Fruit fly (Drosophila melanogaster) whole organism, embryonic: ENCODE results near the gene CG17108.
A peak's percentile ranks its signal among the peaks of the same experiment; 100 is the strongest.

Experiments
- Ada2b ChIP-seq: fragments of 200-800 bp; sonication (Bioruptor generic); IDR thresholded peaks from 2 replicates; pipeline ENCODE4 v1.3.6; 2022; ENCODE audit warnings: missing biosample characterization, missing genetic modification characterization
- B-H1 ChIP-seq: fragments of 200-800 bp; sonication (Bioruptor generic); IDR thresholded peaks from 3 replicates; pipeline ENCODE4 v1.3.6; 2022; ENCODE audit warnings: missing biosample characterization, missing genetic modification characterization
- BEAF-32 ChIP-seq: fragments of 200-800 bp; sonication (Bioruptor generic); optimal IDR thresholded peaks from 3 replicates; lab custom pipeline; 2017; ENCODE audit warnings: missing biosample characterization, missing genetic modification characterization, mild to moderate bottlenecking, moderate library complexity, missing genetic modification reagents
- CG1024 ChIP-seq: fragments of 200-800 bp; sonication (Bioruptor generic); IDR thresholded peaks from 2 replicates; pipeline ENCODE4 v1.3.6; 2022; ENCODE audit warnings: missing biosample characterization, missing genetic modification characterization
- CG10321 ChIP-seq: fragments of 200-800 bp; sonication (Bioruptor generic); IDR thresholded peaks from 2 replicates; pipeline ENCODE4 v1.3.6; 2022; ENCODE audit warnings: missing biosample characterization, missing genetic modification characterization
- CG10565 ChIP-seq: fragments of 200-800 bp; sonication (Bioruptor generic); optimal IDR thresholded peaks from 3 replicates; lab custom pipeline; 2016; ENCODE audit warnings: missing biosample characterization, mild to moderate bottlenecking, missing genetic modification characterization
- CG12104 ChIP-seq: fragments of 200-800 bp; sonication (Bioruptor generic); optimal IDR thresholded peaks from 3 replicates; lab custom pipeline; 2016; ENCODE audit warnings: missing biosample characterization, missing genetic modification characterization
- CG12219 ChIP-seq: fragments of 200-800 bp; sonication (Bioruptor generic); optimal IDR thresholded peaks from 3 replicates; lab custom pipeline; 2018; ENCODE audit warnings: missing biosample characterization, mild to moderate bottlenecking, missing genetic modification characterization
- CG12744 ChIP-seq: fragments of 200-800 bp; sonication (Bioruptor generic); optimal IDR thresholded peaks from 2 replicates; lab custom pipeline; 2016; ENCODE audit warnings: missing biosample characterization, missing genetic modification characterization
- CG12769 ChIP-seq: fragments of 200-800 bp; sonication (Bioruptor generic); optimal IDR thresholded peaks from 2 replicates; lab custom pipeline; 2019; ENCODE audit warnings: missing biosample characterization, mild to moderate bottlenecking, missing genetic modification characterization, moderate library complexity
- CG1603 ChIP-seq: fragments of 200-800 bp; sonication (Bioruptor generic); optimal IDR thresholded peaks from 2 replicates; lab custom pipeline; 2019; ENCODE audit warnings: missing biosample characterization, mild to moderate bottlenecking, missing genetic modification characterization, moderate library complexity
- CG16779 ChIP-seq: fragments of 200-800 bp; sonication (Bioruptor generic); IDR thresholded peaks from 2 replicates; pipeline ENCODE4 v1.3.6; 2022; ENCODE audit warnings: missing biosample characterization, missing genetic modification characterization
- CG16863 ChIP-seq: fragments of 200-800 bp; sonication (Bioruptor generic); optimal IDR thresholded peaks from 3 replicates; lab custom pipeline; 2016; ENCODE audit warnings: missing biosample characterization, missing genetic modification characterization
- CG18599 ChIP-seq: fragments of 200-800 bp; sonication (Bioruptor generic); optimal IDR thresholded peaks from 3 replicates; lab custom pipeline; 2017; ENCODE audit warnings: missing biosample characterization, missing genetic modification characterization, mild to moderate bottlenecking, moderate library complexity, missing genetic modification reagents
- CG2199 ChIP-seq: fragments of 200-800 bp; sonication (Bioruptor generic); IDR thresholded peaks from 3 replicates; pipeline ENCODE4 v1.3.6; 2022; ENCODE audit warnings: missing biosample characterization, missing genetic modification characterization
- CG31365 ChIP-seq: fragments of 200-800 bp; sonication (Bioruptor generic); optimal IDR thresholded peaks from 2 replicates; lab custom pipeline; 2018; ENCODE audit warnings: missing biosample characterization, mild to moderate bottlenecking, missing genetic modification characterization
- CG32767 ChIP-seq: fragments of 200-800 bp; sonication (Bioruptor generic); IDR thresholded peaks from 2 replicates; pipeline ENCODE4 v1.3.6; 2022; ENCODE audit warnings: missing biosample characterization, missing genetic modification characterization
- CG34422 ChIP-seq: fragments of 200-800 bp; sonication (Bioruptor generic); IDR thresholded peaks from 3 replicates; pipeline ENCODE4 v1.3.6; 2022; ENCODE audit warnings: missing biosample characterization, missing genetic modification characterization
- CG4328 ChIP-seq: fragments of 200-800 bp; sonication (Bioruptor generic); optimal IDR thresholded peaks from 3 replicates; lab custom pipeline; 2017; ENCODE audit warnings: missing biosample characterization, missing genetic modification reagents, missing genetic modification characterization
- CG4424 ChIP-seq: fragments of 200-800 bp; sonication (Bioruptor generic); optimal IDR thresholded peaks from 3 replicates; lab custom pipeline; 2016; ENCODE audit warnings: missing biosample characterization, missing genetic modification characterization
- CG4617 ChIP-seq: fragments of 200-800 bp; sonication (Bioruptor generic); optimal IDR thresholded peaks from 3 replicates; lab custom pipeline; 2016; ENCODE audit warnings: missing biosample characterization, missing genetic modification characterization, borderline replicate concordance
- CG5180 ChIP-seq: fragments of 200-800 bp; sonication (Bioruptor generic); optimal IDR thresholded peaks from 3 replicates; lab custom pipeline; 2017; ENCODE audit warnings: missing biosample characterization, missing genetic modification characterization, mild to moderate bottlenecking, moderate library complexity, missing genetic modification reagents
- CG6854 ChIP-seq: fragments of 200-800 bp; sonication (Bioruptor generic); optimal IDR thresholded peaks from 3 replicates; lab custom pipeline; 2017; ENCODE audit warnings: missing biosample characterization, mild to moderate bottlenecking, missing genetic modification characterization
- CG8089 ChIP-seq: fragments of 200-800 bp; sonication (Bioruptor generic); optimal IDR thresholded peaks from 3 replicates; lab custom pipeline; 2016; ENCODE audit warnings: missing biosample characterization, missing genetic modification characterization
- CG8290 ChIP-seq, 3 experiments: fragments of 200-800 bp; sonication (Bioruptor generic); optimal IDR thresholded peaks; 2 replicates each; lab custom pipeline; 2016 to 2019; ENCODE audit warnings: missing biosample characterization in 3 of 3, missing genetic modification characterization in 3 of 3, mild to moderate bottlenecking in 2 of 3, moderate library complexity in 1 of 3
- D19B ChIP-seq: fragments of 200-800 bp; sonication (Bioruptor generic); optimal IDR thresholded peaks from 2 replicates; lab custom pipeline; 2017; ENCODE audit warnings: missing biosample characterization, mild to moderate bottlenecking, missing genetic modification characterization
- Ets65A ChIP-seq: fragments of 200-800 bp; sonication (Bioruptor generic); peaks from one replicate; lab custom pipeline; 2016; ENCODE audit warnings: missing biosample characterization, missing genetic modification characterization
- HLH4C ChIP-seq: fragments of 200-800 bp; sonication (Bioruptor generic); IDR thresholded peaks from 3 replicates; pipeline ENCODE4 v1.3.6; 2022; ENCODE audit warnings: missing biosample characterization, missing genetic modification characterization; ENCODE audit not compliant: partially characterized antibody
- HmgZ ChIP-seq: fragments of 200-800 bp; sonication (Bioruptor generic); optimal IDR thresholded peaks from 2 replicates; lab custom pipeline; 2018; ENCODE audit warnings: missing biosample characterization, mild to moderate bottlenecking, missing genetic modification characterization
- Kr ChIP-seq: fragments of 200-800 bp; sonication (Bioruptor generic); optimal IDR thresholded peaks from 2 replicates; lab custom pipeline; 2017; ENCODE audit warnings: missing biosample characterization, mild to moderate bottlenecking, missing genetic modification characterization
- Nf-YB ChIP-seq: fragments of 200-800 bp; sonication (Bioruptor generic); optimal IDR thresholded peaks from 3 replicates; lab custom pipeline; 2019; ENCODE audit warnings: missing biosample characterization, mild to moderate bottlenecking, missing genetic modification characterization, moderate library complexity
- Poxn ChIP-seq: fragments of 200-800 bp; sonication (Bioruptor generic); IDR thresholded peaks from 2 replicates; pipeline ENCODE4 v1.3.6; 2022; ENCODE audit warnings: missing biosample characterization, missing genetic modification characterization
- Tbp ChIP-seq: fragments of >200 bp; optimal IDR thresholded peaks from 2 replicates; lab custom pipeline; 2018; ENCODE audit warnings: missing biosample characterization, missing genetic modification characterization
- ash1 ChIP-seq: fragments of 200-800 bp; sonication (Bioruptor generic); optimal IDR thresholded peaks from 2 replicates; lab custom pipeline; 2018; ENCODE audit warnings: missing biosample characterization, mild to moderate bottlenecking, missing genetic modification characterization
- chinmo ChIP-seq: fragments of 200-800 bp; sonication (Bioruptor generic); IDR thresholded peaks from 4 replicates; pipeline ENCODE4 v1.3.6; 2022; ENCODE audit warnings: missing biosample characterization, missing genetic modification characterization; ENCODE audit not compliant: partially characterized antibody
- ems ChIP-seq: fragments of 200-800 bp; sonication (Bioruptor generic); optimal IDR thresholded peaks from 3 replicates; lab custom pipeline; 2016; ENCODE audit warnings: missing biosample characterization, missing genetic modification characterization
- fu2 ChIP-seq: fragments of 200-800 bp; sonication (Bioruptor generic); optimal IDR thresholded peaks from 2 replicates; lab custom pipeline; 2016; ENCODE audit warnings: missing biosample characterization, missing genetic modification characterization
- gem ChIP-seq: fragments of 200-800 bp; sonication (Bioruptor generic); optimal IDR thresholded peaks from 2 replicates; lab custom pipeline; 2019; ENCODE audit warnings: missing biosample characterization, mild to moderate bottlenecking, missing genetic modification characterization, moderate library complexity
- gt ChIP-seq: fragments of 200-800 bp; sonication (Bioruptor generic); IDR thresholded peaks from 2 replicates; pipeline ENCODE4 v1.3.6; 2022; ENCODE audit warnings: missing biosample characterization, missing genetic modification characterization
- ind ChIP-seq: fragments of 200-800 bp; sonication (Bioruptor generic); optimal IDR thresholded peaks from 3 replicates; lab custom pipeline; 2016; ENCODE audit warnings: missing biosample characterization, missing genetic modification characterization
- klu ChIP-seq: fragments of 200-800 bp; sonication (Bioruptor generic); IDR thresholded peaks from 2 replicates; pipeline ENCODE4 v1.3.6; 2022; ENCODE audit warnings: missing biosample characterization, missing genetic modification characterization
- nerfin-2 ChIP-seq: fragments of 200-800 bp; sonication (Bioruptor generic); IDR thresholded peaks from 2 replicates; pipeline ENCODE4 v1.3.6; 2022; ENCODE audit warnings: missing biosample characterization, missing genetic modification characterization; ENCODE audit not compliant: partially characterized antibody
- nom ChIP-seq: fragments of 200-800 bp; sonication (Bioruptor generic); optimal IDR thresholded peaks from 2 replicates; lab custom pipeline; 2017; ENCODE audit warnings: missing biosample characterization, missing genetic modification characterization, mild to moderate bottlenecking, moderate library complexity, missing genetic modification reagents
- org-1 ChIP-seq: fragments of 200-800 bp; sonication (Bioruptor generic); optimal IDR thresholded peaks from 2 replicates; lab custom pipeline; 2017; ENCODE audit warnings: missing biosample characterization, missing genetic modification characterization
- phol ChIP-seq: fragments of 200-800 bp; sonication (Bioruptor generic); optimal IDR thresholded peaks from 3 replicates; lab custom pipeline; 2018; ENCODE audit warnings: missing biosample characterization, mild to moderate bottlenecking, missing genetic modification characterization, moderate library complexity
- pros ChIP-seq: fragments of 200-800 bp; sonication (Bioruptor generic); optimal IDR thresholded peaks from 3 replicates; lab custom pipeline; 2019; ENCODE audit warnings: missing biosample characterization, mild to moderate bottlenecking, missing genetic modification characterization, moderate library complexity
- sna ChIP-seq: fragments of 200-800 bp; sonication (Bioruptor generic); IDR thresholded peaks from 2 replicates; pipeline ENCODE4 v1.3.6; 2022; ENCODE audit warnings: missing biosample characterization, missing genetic modification characterization; ENCODE audit not compliant: partially characterized antibody
- sug ChIP-seq: fragments of 200-800 bp; optimal IDR thresholded peaks from 2 replicates; lab custom pipeline; 2019; ENCODE audit warnings: missing biosample characterization, mild to moderate bottlenecking, missing genetic modification characterization, moderate library complexity
- tgo ChIP-seq: fragments of 200-800 bp; sonication (Bioruptor generic); IDR thresholded peaks from 3 replicates; pipeline ENCODE4 v1.3.6; 2022; ENCODE audit warnings: missing biosample characterization, missing genetic modification characterization
- zf30C ChIP-seq: fragments of 200-800 bp; sonication (Bioruptor generic); optimal IDR thresholded peaks from 3 replicates; lab custom pipeline; 2018; ENCODE audit warnings: missing biosample characterization, mild to moderate bottlenecking, missing genetic modification characterization

CG17108 gene

dm6 chr2L:10732343-10732808 is 38.5 kb upstream of the CG17108 start, which contains the start of the genes EMC3 and Dpy-30L1 (continued):
- no peak for TF ChIP-seq D19B (GFP tag; lab: Kevin White, UChicago)
- no peak for TF ChIP-seq CG8290 (GFP tag; optimal IDR thresholded peaks at IDR 0.05; lab: Kevin White, UChicago)
- no peak for TF ChIP-seq CG8290 (tag; optimal IDR thresholded peaks at IDR 0.05; lab: Kevin White, UChicago)
- TF ChIP-seq zf30C (GFP tag; lab: Kevin White, UChicago), result no peak
- TF ChIP-seq HmgZ (tag; lab: Kevin White, UChicago), result peak; percentile 64
- no peak for TF ChIP-seq Tbp (GFP tag; lab: Kevin White, UChicago)
- TF ChIP-seq chinmo, result peak; percentile 76; the same call in 1 of the 4 replicates
- TF ChIP-seq CG10565 (GFP tag; lab: Kevin White, UChicago), result no peak
- TF ChIP-seq fu2 (GFP tag; lab: Kevin White, UChicago), result peak; percentile 26
- TF ChIP-seq CG12219 (GFP tag; lab: Kevin White, UChicago), result no peak
- no peak for TF ChIP-seq gem (tag; lab: Kevin White, UChicago)
- TF ChIP-seq Ets65A (GFP tag; lab: Kevin White, UChicago), result peak; percentile 92
- TF ChIP-seq CG4328 (GFP tag; lab: Kevin White, UChicago), result peak; percentile 1
- TF ChIP-seq phol (tag; lab: Kevin White, UChicago), result peak; percentile 68
- TF ChIP-seq Kr, result no peak
- peak; percentile 25 for TF ChIP-seq Nf-YB (GFP tag; lab: Kevin White, UChicago)
- TF ChIP-seq sug (tag; lab: Kevin White, UChicago), result no peak
- peak; percentile 91 for TF ChIP-seq sna (GFP tag; lab: Robert Waterston, UW)
- no peak for TF ChIP-seq CG12104
- peak; percentile 66; the same call in 2 of the 3 replicates for TF ChIP-seq CG34422 (GFP tag; lab: Robert Waterston, UW)
- peak; percentile 80 for TF ChIP-seq CG1603 (tag; lab: Kevin White, UChicago)
- no peak for TF ChIP-seq CG31365
- TF ChIP-seq CG10321 (GFP tag; lab: Robert Waterston, UW), result no peak
- peak; percentile 64 for TF ChIP-seq CG4617
- peak; percentile 25 for TF ChIP-seq ems
- no peak for TF ChIP-seq CG18599
- no peak for TF ChIP-seq CG8089
- TF ChIP-seq CG16863, result peak; percentile 33
- peak; percentile 47; the same call in 1 of the 2 replicates for TF ChIP-seq nerfin-2 (GFP tag; lab: Robert Waterston, UW)
- no peak for TF ChIP-seq gt (GFP tag; lab: Robert Waterston, UW)
- TF ChIP-seq ind (GFP tag; lab: Kevin White, UChicago), result peak; percentile 49
- no peak for TF ChIP-seq pros (GFP tag; lab: Kevin White, UChicago)
- TF ChIP-seq HLH4C (GFP tag; lab: Robert Waterston, UW), result peak; percentile 86
- TF ChIP-seq ash1 (GFP tag; lab: Kevin White, UChicago), result no peak
- peak; percentile 30 for TF ChIP-seq CG12744 (GFP tag; lab: Kevin White, UChicago)
- TF ChIP-seq klu (GFP tag; lab: Robert Waterston, UW), result peak; percentile 12; the same call in 1 of the 2 replicates
- no peak for TF ChIP-seq CG16779 (GFP tag; lab: Robert Waterston, UW)
- no peak for TF ChIP-seq CG5180 (GFP tag; lab: Kevin White, UChicago)
- TF ChIP-seq B-H1 (GFP tag; lab: Robert Waterston, UW), result no peak
- TF ChIP-seq tgo (GFP tag; lab: Robert Waterston, UW), result peak; percentile 31; the same call in 1 of the 3 replicates
- TF ChIP-seq CG4424 (GFP tag; lab: Kevin White, UChicago), result peak; percentile 48
- TF ChIP-seq org-1, result no peak
- no peak for TF ChIP-seq CG12769 (tag; lab: Kevin White, UChicago)
- no peak for TF ChIP-seq CG2199 (GFP tag; lab: Robert Waterston, UW)
- TF ChIP-seq CG6854 (GFP tag; lab: Kevin White, UChicago), result no peak
- no peak for TF ChIP-seq Poxn (GFP tag; lab: Robert Waterston, UW)
- TF ChIP-seq nom (GFP tag; lab: Kevin White, UChicago), result no peak
- TF ChIP-seq BEAF-32 (GFP tag; lab: Kevin White, UChicago), result peak; percentile 91
- no peak for TF ChIP-seq Ada2b (GFP tag; lab: Robert Waterston, UW)
- 0 out of 2 replicates have a peak, but pooled peaks have one; percentile 25 for TF ChIP-seq CG32767 (GFP tag; lab: Robert Waterston, UW)
- no peak for TF ChIP-seq CG1024
